Fruit fly (Drosophila melanogaster) whole organism, prepupa: Measurements from ENCODE around the gene RhoGAP71E.

Experiments used
- Blimp-1 ChIP-seq: fragments of 200-800 bp; sonication (Bioruptor generic); optimal IDR thresholded peaks from 3 replicates; lab custom pipeline; 2017; ENCODE audit warnings: missing biosample characterization, missing genetic modification characterization, mild to moderate bottlenecking, moderate library complexity, missing genetic modification reagents
- CG10631 ChIP-seq: fragments of 200-800 bp; sonication (Bioruptor generic); optimal IDR thresholded peaks from 2 replicates; lab custom pipeline; 2016; ENCODE audit warnings: missing biosample characterization, missing genetic modification characterization
- CG11762 ChIP-seq: fragments of 200-800 bp; sonication (Bioruptor generic); optimal IDR thresholded peaks from 3 replicates; lab custom pipeline; 2016; ENCODE audit warnings: missing biosample characterization, missing genetic modification characterization; ENCODE audit not compliant: insufficient read depth
- CG11902 ChIP-seq: fragments of 200-800 bp; sonication (Bioruptor generic); optimal IDR thresholded peaks from 3 replicates; lab custom pipeline; 2016; ENCODE audit warnings: missing biosample characterization, missing genetic modification characterization
- CG15336 ChIP-seq: fragments of 200-800 bp; sonication (Bioruptor generic); IDR thresholded peaks from 2 replicates; pipeline ENCODE4 v1.3.6; 2022; ENCODE audit warnings: missing biosample characterization, missing genetic modification characterization
- CG1621 ChIP-seq: fragments of 200-800 bp; sonication (Bioruptor generic); optimal IDR thresholded peaks from 3 replicates; lab custom pipeline; 2018; ENCODE audit warnings: missing biosample characterization, mild to moderate bottlenecking, missing genetic modification characterization
- CG16779 ChIP-seq: fragments of 200-800 bp; sonication (Bioruptor generic); optimal IDR thresholded peaks from 3 replicates; lab custom pipeline; 2017; ENCODE audit warnings: missing biosample characterization, mild to moderate bottlenecking, missing genetic modification characterization
- CG3032 ChIP-seq: fragments of 200-800 bp; optimal IDR thresholded peaks from 2 replicates; lab custom pipeline; 2019; ENCODE audit warnings: missing biosample characterization, mild to moderate bottlenecking, missing genetic modification characterization, moderate library complexity
- CG31627 ChIP-seq: fragments of 200-800 bp; sonication (Bioruptor generic); optimal IDR thresholded peaks from 3 replicates; lab custom pipeline; 2016; ENCODE audit warnings: missing biosample characterization, missing genetic modification characterization
- CG32006 ChIP-seq: fragments of 200-800 bp; sonication (Bioruptor generic); optimal IDR thresholded peaks from 3 replicates; lab custom pipeline; 2017; ENCODE audit warnings: missing biosample characterization, mild to moderate bottlenecking, missing genetic modification characterization
- CG34406 ChIP-seq: fragments of 200-800 bp; sonication (Bioruptor generic); optimal IDR thresholded peaks from 3 replicates; lab custom pipeline; 2016; ENCODE audit warnings: missing biosample characterization, missing genetic modification characterization
- CG6276 ChIP-seq: fragments of 200-800 bp; sonication (Bioruptor generic); optimal IDR thresholded peaks from 2 replicates; lab custom pipeline; 2017; ENCODE audit warnings: missing biosample characterization, mild to moderate bottlenecking, missing genetic modification characterization
- CG6854 ChIP-seq: fragments of 200-800 bp; sonication (Bioruptor generic); optimal IDR thresholded peaks from 2 replicates; lab custom pipeline; 2017; ENCODE audit warnings: missing biosample characterization, mild to moderate bottlenecking, missing genetic modification characterization
- CG8119 ChIP-seq: fragments of 200-800 bp; sonication (Bioruptor generic); IDR thresholded peaks from 3 replicates; pipeline ENCODE4 v1.3.6; 2022; ENCODE audit warnings: missing biosample characterization, missing genetic modification characterization
- CG8319 ChIP-seq: fragments of 200-800 bp; sonication (Bioruptor generic); optimal IDR thresholded peaks from 3 replicates; lab custom pipeline; 2016; ENCODE audit warnings: missing biosample characterization, missing genetic modification characterization
- CG8632 ChIP-seq: fragments of 200-800 bp; sonication (Bioruptor generic); optimal IDR thresholded peaks from 3 replicates; lab custom pipeline; 2016; ENCODE audit warnings: missing biosample characterization, missing genetic modification characterization
- Eip75B ChIP-seq: fragments of 200-800 bp; sonication (Bioruptor generic); optimal IDR thresholded peaks from 3 replicates; lab custom pipeline; 2016; ENCODE audit warnings: missing biosample characterization, missing genetic modification characterization
- Eip78C ChIP-seq: fragments of 200-800 bp; sonication (Bioruptor generic); peaks from one replicate; lab custom pipeline; 2016; ENCODE audit warnings: missing biosample characterization, missing genetic modification characterization
- Eip93F ChIP-seq: fragments of 200-800 bp; sonication (Bioruptor generic); optimal IDR thresholded peaks from 2 replicates; lab custom pipeline; 2016; ENCODE audit warnings: missing biosample characterization, mild to moderate bottlenecking, missing genetic modification characterization
- Ets21C ChIP-seq: fragments of 200-800 bp; sonication (Bioruptor generic); optimal IDR thresholded peaks from 3 replicates; lab custom pipeline; 2016; ENCODE audit warnings: missing biosample characterization, missing genetic modification characterization
- Ets96B ChIP-seq: fragments of 200-800 bp; optimal IDR thresholded peaks from 2 replicates; lab custom pipeline; 2019; ENCODE audit warnings: missing biosample characterization, mild to moderate bottlenecking, missing genetic modification characterization, moderate library complexity
- Hr39 ChIP-seq: fragments of 200-800 bp; sonication (Bioruptor generic); optimal IDR thresholded peaks from 2 replicates; lab custom pipeline; 2016; ENCODE audit warnings: missing biosample characterization, missing genetic modification characterization
- Hr4 ChIP-seq: fragments of 200-800 bp; sonication (Bioruptor generic); optimal IDR thresholded peaks from 3 replicates; lab custom pipeline; 2016; ENCODE audit warnings: missing biosample characterization, missing genetic modification characterization
- Lpt ChIP-seq: fragments of 200-800 bp; sonication (Bioruptor generic); optimal IDR thresholded peaks from 3 replicates; lab custom pipeline; 2016; ENCODE audit warnings: missing biosample characterization, missing genetic modification characterization
- Met ChIP-seq: fragments of 200-800 bp; sonication (Bioruptor generic); optimal IDR thresholded peaks from 3 replicates; lab custom pipeline; 2016; ENCODE audit warnings: missing biosample characterization, missing genetic modification characterization
- OdsH ChIP-seq: fragments of 200-800 bp; sonication (Bioruptor generic); optimal IDR thresholded peaks from 3 replicates; lab custom pipeline; 2016; ENCODE audit warnings: missing biosample characterization, missing genetic modification characterization
- Smox ChIP-seq: fragments of 200-800 bp; sonication (Bioruptor generic); optimal IDR thresholded peaks from 3 replicates; lab custom pipeline; 2016; ENCODE audit warnings: missing biosample characterization, missing genetic modification characterization
- Sox102F ChIP-seq: fragments of 200-800 bp; sonication (Bioruptor generic); optimal IDR thresholded peaks from 2 replicates; lab custom pipeline; 2016; ENCODE audit warnings: missing biosample characterization, mild to moderate bottlenecking, missing genetic modification characterization
- Sox15 ChIP-seq: fragments of 200-800 bp; sonication (Bioruptor generic); optimal IDR thresholded peaks from 3 replicates; lab custom pipeline; 2016; ENCODE audit warnings: missing biosample characterization, missing genetic modification characterization
- cyc ChIP-seq: fragments of 200-800 bp; sonication (Bioruptor generic); optimal IDR thresholded peaks from 3 replicates; lab custom pipeline; 2016; ENCODE audit warnings: missing biosample characterization, missing genetic modification characterization
- dac ChIP-seq: fragments of 200-800 bp; sonication (Bioruptor generic); optimal IDR thresholded peaks from 2 replicates; lab custom pipeline; 2017; ENCODE audit warnings: missing biosample characterization, mild to moderate bottlenecking, missing genetic modification characterization
- eg ChIP-seq: fragments of 200-800 bp; sonication (Bioruptor generic); IDR thresholded peaks from 3 replicates; pipeline ENCODE4 v1.3.6; 2022; ENCODE audit warnings: missing biosample characterization, missing genetic modification characterization
- esn ChIP-seq: fragments of 200-800 bp; sonication (Bioruptor generic); optimal IDR thresholded peaks from 2 replicates; lab custom pipeline; 2016; ENCODE audit warnings: missing biosample characterization, mild to moderate bottlenecking, missing genetic modification characterization, moderate library complexity
- fd59A ChIP-seq: fragments of 200-800 bp; sonication (Bioruptor generic); optimal IDR thresholded peaks from 2 replicates; lab custom pipeline; 2017; ENCODE audit warnings: missing biosample characterization, mild to moderate bottlenecking, missing genetic modification characterization, missing genetic modification reagents
- fd85E ChIP-seq: fragments of 200-800 bp; sonication (Bioruptor generic); optimal IDR thresholded peaks from 3 replicates; lab custom pipeline; 2016; ENCODE audit warnings: missing biosample characterization, missing genetic modification characterization
- fkh ChIP-seq: fragments of 200-800 bp; sonication (Bioruptor generic); optimal IDR thresholded peaks from 3 replicates; lab custom pipeline; 2017; ENCODE audit warnings: missing biosample characterization, mild to moderate bottlenecking, missing genetic modification characterization, moderate library complexity
- lz ChIP-seq: fragments of 200-800 bp; sonication (Bioruptor generic); optimal IDR thresholded peaks from 3 replicates; lab custom pipeline; 2016; ENCODE audit warnings: missing biosample characterization, missing genetic modification characterization
- net ChIP-seq: fragments of 200-800 bp; sonication (Bioruptor generic); optimal IDR thresholded peaks from 3 replicates; lab custom pipeline; 2016; ENCODE audit warnings: missing biosample characterization, missing genetic modification characterization
- pdm3 ChIP-seq: fragments of 200-800 bp; sonication (Bioruptor generic); optimal IDR thresholded peaks from 3 replicates; lab custom pipeline; 2016; ENCODE audit warnings: missing biosample characterization, missing genetic modification characterization
- salr ChIP-seq, 2 experiments: fragments of 200-800 bp; sonication (Bioruptor generic); optimal IDR thresholded peaks; 3 replicates each; lab custom pipeline; 2016 to 2018; ENCODE audit warnings: missing biosample characterization in 2 of 2, missing genetic modification characterization in 2 of 2, mild to moderate bottlenecking in 1 of 2
- spab ChIP-seq: fragments of 200-800 bp; sonication (Bioruptor generic); optimal IDR thresholded peaks from 2 replicates; lab custom pipeline; 2017; ENCODE audit warnings: missing biosample characterization, mild to moderate bottlenecking, missing genetic modification characterization, missing genetic modification reagents
- ss ChIP-seq, 2 experiments: fragments of 200-800 bp; sonication (Bioruptor generic); optimal IDR thresholded peaks; 2 replicates in 1 of 2; 3 replicates in 1 of 2; lab custom pipeline; 2017 to 2018; ENCODE audit warnings: mild to moderate bottlenecking in 2 of 2, missing biosample characterization in 2 of 2, missing genetic modification characterization in 2 of 2, moderate library complexity in 1 of 2
- svp ChIP-seq: fragments of 200-800 bp; sonication (Bioruptor generic); peaks from one replicate; lab custom pipeline; 2016; ENCODE audit warnings: missing biosample characterization, missing genetic modification characterization
- topi ChIP-seq: fragments of 200-800 bp; sonication (Bioruptor generic); optimal IDR thresholded peaks from 3 replicates; lab custom pipeline; 2016; ENCODE audit warnings: missing biosample characterization, missing genetic modification characterization
- vri ChIP-seq: fragments of 200-800 bp; sonication (Bioruptor generic); optimal IDR thresholded peaks from 3 replicates; lab custom pipeline; 2016; ENCODE audit warnings: missing biosample characterization, mild to moderate bottlenecking, missing genetic modification characterization

RhoGAP71E gene

DNA sequence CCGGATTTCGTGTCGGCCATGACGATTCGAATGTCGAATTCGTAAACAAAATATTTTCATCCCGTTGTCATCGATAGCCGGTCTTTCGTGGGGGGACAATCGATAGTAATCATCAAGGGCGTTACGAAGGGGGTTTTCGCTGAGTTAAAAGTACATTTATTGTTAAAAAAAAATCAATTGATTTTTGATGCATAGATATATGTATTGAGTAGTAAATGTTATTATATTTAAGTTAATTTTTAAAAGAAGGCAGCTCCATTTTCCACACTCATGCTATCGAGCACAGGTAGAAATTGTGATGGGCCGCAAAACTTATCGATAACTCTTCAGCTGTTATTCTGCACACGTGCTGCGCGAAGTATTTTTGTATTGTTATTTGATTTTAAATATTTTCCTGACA, 8.2 kb upstream of the RhoGAP71E start, which contains the start of the genes mrn and CG12301 (continued):
- TF ChIP-seq vri (GFP tag; lab: Kevin White, UChicago), result no peak
- TF ChIP-seq, all 60 proteins: peak for 16

DNA sequence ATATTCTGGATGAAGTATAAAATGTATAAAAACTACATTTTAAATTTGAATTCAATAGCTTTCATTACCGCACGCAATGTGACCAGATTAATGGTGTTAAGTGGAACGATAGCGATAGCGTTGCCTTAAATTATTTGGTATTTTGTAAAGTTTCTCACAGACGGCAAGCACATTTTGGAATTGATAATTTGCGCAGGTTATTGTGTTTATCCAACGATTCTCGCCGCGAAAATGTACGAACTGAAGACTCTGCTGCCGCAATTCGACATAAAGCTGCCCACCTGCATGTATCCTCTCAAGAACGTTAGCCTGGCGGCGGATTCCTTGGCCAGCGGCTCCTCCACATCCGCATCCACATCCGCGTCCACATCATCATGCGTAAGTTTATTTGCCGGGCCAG, 5.2 kb upstream of the RhoGAP71E start, which contains the start of gene AIMP2:
Gene AIMP2 (plus strand): TSS at position 135 of the 400 bp plus-strand sequence.
- TF ChIP-seq CG11902 (GFP tag; lab: Kevin White, UChicago), result no peak

DNA sequence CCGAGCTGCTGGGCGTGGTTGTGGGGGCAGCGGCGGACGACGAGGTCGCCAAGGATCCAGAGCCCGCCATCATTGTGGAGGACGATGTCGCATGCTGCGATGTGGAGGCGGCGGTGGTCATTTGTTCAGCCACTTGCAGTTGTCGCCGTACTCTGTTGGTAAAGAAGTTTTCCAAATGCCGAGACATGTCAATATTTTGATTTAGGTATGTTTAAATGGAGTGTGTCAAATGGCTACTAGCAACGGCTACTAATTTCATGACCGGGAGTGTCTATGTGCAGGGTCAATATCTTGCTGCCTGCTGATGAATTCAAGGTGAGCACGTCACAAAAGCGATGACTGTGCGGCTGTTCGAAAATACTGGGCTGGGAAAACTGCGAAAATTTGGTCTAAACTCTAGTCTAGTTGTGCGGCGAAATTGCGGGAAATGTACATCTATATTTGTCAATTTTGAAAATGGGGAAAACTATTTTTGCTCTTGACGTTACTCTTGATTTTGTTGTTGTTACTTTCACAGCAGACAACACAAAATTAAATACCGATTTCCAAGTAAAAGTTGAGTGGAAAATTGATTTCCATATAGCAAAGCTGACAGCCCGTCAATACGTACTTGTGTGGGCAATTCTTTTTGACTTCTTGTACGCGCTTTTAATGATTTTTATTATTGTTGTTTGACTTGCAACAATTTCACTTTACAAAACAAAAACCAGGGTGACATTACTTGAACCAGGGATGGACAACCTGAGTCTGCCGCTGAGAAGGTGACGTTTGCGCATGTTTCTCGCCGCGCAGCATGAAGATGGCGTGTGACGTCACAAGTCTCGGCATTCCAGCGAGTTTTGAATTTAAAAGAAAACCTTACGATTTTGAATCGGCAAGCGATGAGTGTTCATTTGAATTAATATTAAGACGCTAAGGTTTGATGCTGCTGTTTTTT, 947 bp upstream of the RhoGAP71E start, which contains the start of gene CG7656:
Gene CG7656 (minus strand): TSS at position 731 of the 937 bp plus-strand sequence.
- TF ChIP-seq CG16779 (tag; lab: Kevin White, UChicago) (no peak), fd85E (GFP tag; lab: Kevin White, UChicago) (no peak), Lpt (GFP tag; lab: Kevin White, UChicago) (no peak), esn (GFP tag; lab: Kevin White, UChicago) (peak; percentile 68), cyc (peak; percentile 77), dac (no peak), Met (GFP tag; lab: Kevin White, UChicago) (peak; percentile 65), CG10631 (GFP tag; lab: Kevin White, UChicago) (peak; percentile 46), CG3032 (peak; percentile 29), CG8632 (GFP tag; lab: Kevin White, UChicago) (no peak), salr (GFP tag; optimal IDR thresholded peaks at IDR 0.05; lab: Kevin White, UChicago) (no peak), CG8319 (GFP tag; lab: Kevin White, UChicago) (peak; percentile 27), CG32006 (GFP tag; lab: Kevin White, UChicago) (peak; percentile 27), fd59A (peak; percentile 2), spab (GFP tag; lab: Kevin White, UChicago) (no peak), Hr39 (GFP tag; lab: Kevin White, UChicago) (peak; percentile 75), lz (GFP tag; lab: Kevin White, UChicago) (peak; percentile 64), CG34406 (GFP tag; lab: Kevin White, UChicago) (no peak), Ets21C (GFP tag; lab: Kevin White, UChicago) (no peak), CG11902 (GFP tag; lab: Kevin White, UChicago) (peak; percentile 14), topi (GFP tag; lab: Kevin White, UChicago) (peak; percentile 30), eg (GFP tag; lab: Robert Waterston, UW) (peak; percentile 64), Smox (peak; percentile 68), Eip75B (GFP tag; lab: Kevin White, UChicago) (peak; percentile 49), Sox15 (GFP tag; lab: Kevin White, UChicago) (peak; percentile 47), OdsH (peak; percentile 65), Eip78C (GFP tag; lab: Kevin White, UChicago) (peak; percentile 82), Blimp-1 (no peak), net (GFP tag; lab: Kevin White, UChicago) (peak; percentile 43), Ets96B (tag; lab: Kevin White, UChicago) (no peak), ss (GFP tag; optimal IDR thresholded peaks at IDR 0.05; lab: Kevin White, UChicago) (no peak), Sox102F (GFP tag; lab: Kevin White, UChicago) (no peak), CG6276 (no peak), CG31627 (GFP tag; lab: Kevin White, UChicago) (peak; percentile 79), Hr4 (GFP tag; lab: Kevin White, UChicago) (peak; percentile 58), Eip93F (no peak), CG1621 (tag; lab: Kevin White, UChicago) (no peak), pdm3 (GFP tag; lab: Kevin White, UChicago) (peak; percentile 74), svp (peak; percentile 91), CG11762 (GFP tag; lab: Kevin White, UChicago) (no peak), CG6854 (GFP tag; lab: Kevin White, UChicago) (peak; percentile 12), fkh (GFP tag; lab: Kevin White, UChicago) (peak; percentile 58), CG15336 (GFP tag; lab: Robert Waterston, UW) (peak; percentile 48), CG8119 (GFP tag; lab: Robert Waterston, UW) (0 out of 3 replicates have a peak, but pooled peaks have one; percentile 35)
